Worm (Caenorhabditis elegans) whole organism, late embryonic: ENCODE results near the gene sid-5.

ENCODE experiments used
- ama-1 ChIP-seq: fragments of 150-350 bp; optimal IDR thresholded peaks from 2 replicates; lab custom pipeline; 2014
- ceh-24 ChIP-seq: sonication (generic microtip); optimal IDR thresholded peaks from 2 replicates; lab custom pipeline; 2016; ENCODE audit warnings: mild to moderate bottlenecking, missing genetic modification characterization, missing compliant biosample characterization
- dve-1 ChIP-seq: sonication (generic microtip); optimal IDR thresholded peaks from 2 replicates; lab custom pipeline; 2017; ENCODE audit warnings: antibody characterized with exemption, mild to moderate bottlenecking, missing genetic modification characterization, missing compliant biosample characterization
- ets-4 ChIP-seq: sonication (generic microtip); optimal IDR thresholded peaks from 2 replicates; lab custom pipeline; 2016; ENCODE audit warnings: missing genetic modification characterization, missing compliant biosample characterization
- hlh-30 ChIP-seq: sonication (generic microtip); optimal IDR thresholded peaks from 2 replicates; lab custom pipeline; 2017; ENCODE audit warnings: antibody characterized with exemption, missing genetic modification characterization, missing compliant biosample characterization; ENCODE audit not compliant: insufficient read depth
- nfya-1 ChIP-seq: sonication (generic microtip); optimal IDR thresholded peaks from 2 replicates; lab custom pipeline; 2017; ENCODE audit warnings: missing genetic modification characterization, mild to moderate bottlenecking, missing compliant biosample characterization, antibody characterized with exemption, moderate library complexity
- npax-4 ChIP-seq: sonication (generic microtip); optimal IDR thresholded peaks from 2 replicates; lab custom pipeline; 2016; ENCODE audit warnings: missing genetic modification characterization, missing compliant biosample characterization
- pqm-1 ChIP-seq: sonication (generic microtip); optimal IDR thresholded peaks from 2 replicates; lab custom pipeline; 2016; ENCODE audit warnings: missing genetic modification characterization, missing compliant biosample characterization
- ref-2 ChIP-seq: sonication (generic microtip); optimal IDR thresholded peaks from 2 replicates; lab custom pipeline; 2016; ENCODE audit warnings: missing genetic modification characterization, missing compliant biosample characterization
- sox-2 ChIP-seq: fragments of 200-800 bp; sonication (Bioruptor generic); IDR thresholded peaks from 2 replicates; pipeline ENCODE4 v1.3.6; 2022; ENCODE audit warnings: missing genetic modification reagents, missing genetic modification characterization, missing compliant biosample characterization

DNA sequence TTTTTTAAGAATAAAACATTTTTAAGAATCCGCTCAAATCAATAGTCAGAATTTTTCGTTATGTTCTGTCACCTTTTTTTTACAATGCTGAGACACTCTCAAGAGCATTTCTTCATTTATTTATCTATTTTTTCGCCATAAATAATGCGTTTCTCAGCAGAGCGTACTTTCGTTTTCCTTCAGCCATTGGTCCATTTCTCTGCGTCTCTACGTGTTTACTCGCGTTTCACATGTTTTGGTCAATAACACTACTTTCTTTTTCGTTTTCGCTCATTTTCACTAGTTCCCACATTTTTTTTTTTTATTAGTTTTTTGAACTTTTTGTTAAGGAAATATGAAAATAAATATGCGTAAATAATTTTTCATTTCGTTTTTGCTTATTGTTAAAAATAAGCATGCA, 29.9 kb downstream of the sid-5 start:
- TF ChIP-seq sox-2 (GFP tag; lab: Robert Waterston, UW): no peak
- no peak for TF ChIP-seq dve-1 (tag; lab: Kevin White, UChicago)
- no peak for TF ChIP-seq npax-4
- no peak for TF ChIP-seq hlh-30 (tag; lab: Kevin White, UChicago)
- no peak for TF ChIP-seq ref-2 (tag; lab: Kevin White, UChicago)
- no peak for TF ChIP-seq ama-1
- TF ChIP-seq ets-4 (tag; lab: Kevin White, UChicago): no peak
- no peak for TF ChIP-seq pqm-1 (tag; lab: Kevin White, UChicago)
- TF ChIP-seq nfya-1: peak; percentile 85
- TF ChIP-seq ceh-24 (tag; lab: Kevin White, UChicago): no peak
